Worm (Caenorhabditis elegans) whole organism, L3 larva: ENCODE measurements around the gene E02A10.4.

Experiments used
- pha-4 ChIP-seq: fragments of 150-350 bp; optimal IDR thresholded peaks from 2 replicates; lab custom pipeline; 2014; ENCODE audit warnings: missing biosample characterization, missing genetic modification reagents, missing genetic modification characterization
- snpc-4 ChIP-seq: fragments of 150-350 bp; optimal IDR thresholded peaks from 2 replicates; lab custom pipeline; 2014; ENCODE audit warnings: missing biosample characterization, missing genetic modification characterization
- ztf-4 ChIP-seq: fragments of 150-350 bp; optimal IDR thresholded peaks from 2 replicates; lab custom pipeline; 2014; ENCODE audit warnings: missing biosample characterization, missing genetic modification characterization

ce11 chrV:12590601-12591000 is 22.9 kb upstream of the E02A10.4 start, which contains the start of gene ttr-43:
- no peak for TF ChIP-seq pha-4 (tag; lab: Kevin White, UChicago)
- TF ChIP-seq ztf-4 (tag; lab: Kevin White, UChicago): no peak
- TF ChIP-seq snpc-4: no peak
